Fruit fly (Drosophila melanogaster): ENCODE measurements around the gene CG4619.

DNA sequence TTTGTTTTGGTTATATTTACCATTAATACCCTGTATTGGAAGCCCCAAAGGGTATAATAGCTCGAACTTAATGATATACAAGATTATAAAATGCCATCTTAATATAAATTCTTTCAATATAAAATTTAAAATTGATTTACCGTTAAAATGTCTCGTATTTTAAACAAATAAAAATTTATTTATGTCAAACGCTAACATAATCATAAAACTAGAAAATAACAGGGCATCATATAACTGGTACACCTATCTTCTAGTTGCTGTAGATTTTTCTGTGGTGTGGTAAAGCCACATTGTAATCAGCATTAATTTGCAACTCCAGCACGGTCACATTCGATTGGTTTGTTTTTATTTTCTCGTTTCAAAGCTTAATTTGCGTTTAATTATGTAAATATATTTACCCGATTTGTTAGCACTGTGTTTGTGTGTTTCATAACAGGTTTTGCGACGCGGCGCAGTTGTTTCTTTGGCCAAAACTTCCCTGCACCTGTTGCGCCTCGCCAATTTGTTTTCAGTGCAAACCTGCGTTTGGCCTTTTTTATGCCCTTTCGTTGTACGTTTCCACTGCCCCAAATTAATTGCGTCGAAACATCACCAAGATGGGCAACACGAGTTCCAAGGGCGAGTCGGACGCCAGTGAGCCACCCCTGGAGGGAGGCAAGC is 18.5 kb downstream of the CG4619 start, which contains the start of the genes CG4658 and CG5846:
- TF ChIP-seq Pif1B (GFP tag; optimal IDR thresholded peaks at IDR 0.05) (no peak), CG17806 (tag; optimal IDR thresholded peaks at IDR 0.05) (peak; percentile 95), CG15710 (tag; optimal IDR thresholded peaks at IDR 0.05) (peak; percentile 90), fd96Ca (GFP tag; IDR thresholded peaks at IDR 0.05) (no peak), CG13204 (GFP tag; optimal IDR thresholded peaks at IDR 0.05) (no peak), CG12605 (GFP tag; IDR thresholded peaks at IDR 0.05) (peak; percentile 91), CG34367 (tag; optimal IDR thresholded peaks at IDR 0.05) (peak; percentile 89), CG8159 (tag; optimal IDR thresholded peaks at IDR 0.05) (peak; percentile 95)

All from whole organism, pupa.